Fruit fly (Drosophila melanogaster) Kc167 (cell line): ENCODE results near the gene shd.

Experiments
- Myc ChIP-seq: fragments of >200 bp; optimal IDR thresholded peaks from 2 replicates; lab custom pipeline; 2017; ENCODE audit warnings: missing external identifiers
- h ChIP-seq: fragments of >200 bp; optimal IDR thresholded peaks from 3 replicates; lab custom pipeline; 2018; ENCODE audit warnings: missing external identifiers
- insv ChIP-seq: fragments of >200 bp; optimal IDR thresholded peaks from 3 replicates; lab custom pipeline; 2018; ENCODE audit warnings: missing external identifiers
- psq ChIP-seq: fragments of >200 bp; optimal IDR thresholded peaks from 2 replicates; lab custom pipeline; 2017; ENCODE audit warnings: missing external identifiers
- ttk ChIP-seq: sonication (Bioruptor generic); optimal IDR thresholded peaks from 2 replicates; lab custom pipeline; 2017; ENCODE audit warnings: missing external identifiers

DNA sequence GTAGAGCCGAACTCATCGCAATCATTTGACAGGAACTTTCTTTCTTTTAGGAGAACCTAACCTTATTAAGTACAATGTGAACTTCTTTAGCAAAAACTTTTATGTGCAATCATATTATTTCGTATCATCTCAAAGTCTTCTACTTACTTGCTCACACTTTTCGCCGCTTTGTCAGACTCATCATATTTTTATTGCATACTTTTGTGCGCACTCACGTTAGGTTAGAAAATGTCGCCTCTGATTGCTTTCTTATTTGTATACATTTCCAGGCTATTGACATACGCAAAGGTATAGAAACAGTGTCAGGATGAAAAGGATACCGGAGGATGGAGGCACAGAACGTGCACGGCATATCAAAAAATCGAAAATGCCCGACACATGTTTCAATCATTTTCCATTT, 11.1 kb upstream of the shd start:
- TF ChIP-seq psq (lab: Kevin White, UChicago) (no peak), Myc (no peak), h (no peak), insv (lab: Kevin White, UChicago) (no peak), ttk (no peak)
